Fruit fly (Drosophila melanogaster) whole organism, prepupa: ENCODE measurements around the gene CG15877.

Experiments
- CG1621 ChIP-seq: fragments of 200-800 bp; sonication (Bioruptor generic); optimal IDR thresholded peaks from 3 replicates; lab custom pipeline; 2018; ENCODE audit warnings: missing biosample characterization, mild to moderate bottlenecking, missing genetic modification characterization
- CG8632 ChIP-seq: fragments of 200-800 bp; sonication (Bioruptor generic); optimal IDR thresholded peaks from 3 replicates; lab custom pipeline; 2016; ENCODE audit warnings: missing biosample characterization, missing genetic modification characterization
- Sox14 ChIP-seq: fragments of 200-800 bp; sonication (Bioruptor generic); optimal IDR thresholded peaks from 3 replicates; lab custom pipeline; 2016; ENCODE audit warnings: missing biosample characterization, missing genetic modification characterization
- ss ChIP-seq, 2 experiments: fragments of 200-800 bp; sonication (Bioruptor generic); optimal IDR thresholded peaks; 2 replicates in 1 of 2; 3 replicates in 1 of 2; lab custom pipeline; 2017 to 2018; ENCODE audit warnings: mild to moderate bottlenecking in 2 of 2, missing biosample characterization in 2 of 2, missing genetic modification characterization in 2 of 2, moderate library complexity in 1 of 2
- vri ChIP-seq: fragments of 200-800 bp; sonication (Bioruptor generic); optimal IDR thresholded peaks from 3 replicates; lab custom pipeline; 2016; ENCODE audit warnings: missing biosample characterization, mild to moderate bottlenecking, missing genetic modification characterization

DNA sequence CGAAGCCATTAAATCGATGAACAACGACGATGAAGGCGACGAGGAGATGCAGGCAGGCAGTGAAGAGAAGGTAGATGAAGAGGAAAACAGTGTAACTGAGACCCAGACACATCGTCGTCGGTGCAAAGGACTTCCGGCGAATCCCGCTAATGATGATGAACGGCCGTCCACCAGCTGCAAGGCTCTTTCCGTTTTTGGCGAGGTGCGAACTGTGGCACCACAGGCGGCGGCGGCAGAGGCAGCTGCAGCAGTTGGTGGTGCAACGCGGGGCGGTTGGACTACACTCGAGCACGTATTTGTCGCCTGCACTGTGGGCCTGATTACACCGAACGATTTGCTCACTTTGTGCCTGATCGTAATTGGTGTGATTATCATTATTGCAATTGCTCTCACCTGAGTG is 30.6 kb upstream of the CG15877 start:
- TF ChIP-seq ss (GFP tag; optimal IDR thresholded peaks at IDR 0.05; lab: Kevin White, UChicago) (no peak), CG8632 (GFP tag; lab: Kevin White, UChicago) (no peak), vri (GFP tag; lab: Kevin White, UChicago) (no peak), Sox14 (GFP tag; lab: Kevin White, UChicago) (no peak), CG1621 (tag; lab: Kevin White, UChicago) (no peak)
